Worm (Caenorhabditis elegans): ENCODE results near the gene F58D12.3.

DNA sequence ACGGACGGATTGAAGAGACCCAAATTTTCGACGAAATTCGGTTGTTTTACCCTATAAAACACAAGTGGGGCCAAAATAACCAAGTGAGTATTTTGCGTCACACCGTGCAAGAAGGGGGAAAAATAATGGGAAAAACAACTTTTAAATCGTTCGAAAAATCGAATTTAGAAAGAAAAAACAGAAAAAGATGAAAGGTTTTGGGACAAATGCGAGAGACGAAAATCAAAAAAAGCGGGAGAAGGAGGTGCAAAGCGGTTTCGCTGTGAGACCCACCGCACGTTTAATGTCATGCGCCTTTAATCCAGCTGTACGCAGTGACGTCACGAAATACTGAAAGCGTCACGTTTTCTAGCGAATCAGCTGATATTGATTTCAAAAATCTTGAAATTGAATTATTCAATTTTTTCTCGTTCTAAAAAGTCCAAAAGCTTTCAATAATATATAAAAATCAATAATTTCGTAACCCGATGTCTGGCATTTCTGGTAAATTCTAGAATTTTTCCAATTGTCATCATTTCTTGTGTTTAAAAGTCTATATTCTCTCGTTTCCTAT lies 45.6 kb upstream of the F58D12.3 start, which contains the start of the genes ddx-17 and aip-1:
- peak; percentile 50 for TF ChIP-seq lsy-2 (tag; optimal IDR thresholded peaks at IDR 0.05)
- TF ChIP-seq mab-5 (tag; optimal IDR thresholded peaks at IDR 0.05), result no peak
- no peak for TF ChIP-seq snpc-4 (tag; optimal IDR thresholded peaks at IDR 0.05)
- TF ChIP-seq nhr-28 (tag; optimal IDR thresholded peaks at IDR 0.05), result no peak
- TF ChIP-seq elt-3 (tag; optimal IDR thresholded peaks at IDR 0.05), result no peak
- peak; percentile 59 for TF ChIP-seq lin-13 (tag; optimal IDR thresholded peaks at IDR 0.05)
- no peak for TF ChIP-seq nhr-12 (tag; optimal IDR thresholded peaks at IDR 0.05)
- TF ChIP-seq zip-8 (tag; optimal IDR thresholded peaks at IDR 0.05), result no peak
- no peak for TF ChIP-seq unc-39 (tag; optimal IDR thresholded peaks at IDR 0.05)
- TF ChIP-seq ztf-11 (tag; optimal IDR thresholded peaks at IDR 0.05), result no peak
